Fruit fly (Drosophila melanogaster): Measurements from ENCODE around the gene Reph.
A peak's percentile ranks its signal among the peaks of the same experiment; 100 is the strongest.

Gene Reph

dm6 chr2L:3805274-3806196 lies 2.2 kb downstream of the Reph start (continued):
- no peak for TF ChIP-seq CG30020 (tag; optimal IDR thresholded peaks at IDR 0.05)
- TF ChIP-seq ftz-f1 (GFP tag; optimal IDR thresholded peaks at IDR 0.05) = no peak
- no peak for TF ChIP-seq CG18619 (GFP tag; optimal IDR thresholded peaks at IDR 0.05)
- TF ChIP-seq unc-4 (GFP tag; IDR thresholded peaks at IDR 0.05; ENCODE audit: partially characterized antibody) = no peak
- TF ChIP-seq CG11560 (tag; IDR thresholded peaks at IDR 0.05) = no peak
- peak; percentile 68; the same call in 1 of the 3 replicates for TF ChIP-seq CG2199 (GFP tag; IDR thresholded peaks at IDR 0.05)
- TF ChIP-seq hth (optimal IDR thresholded peaks at IDR 0.05) = no peak
- no peak for TF ChIP-seq odd (GFP tag; optimal IDR thresholded peaks at IDR 0.05)
- TF ChIP-seq CG9727 (GFP tag; optimal IDR thresholded peaks at IDR 0.05) = peak; percentile 71
- TF ChIP-seq CG7357 (GFP tag; IDR thresholded peaks at IDR 0.05) = no peak
- TF ChIP-seq D19B (GFP tag; optimal IDR thresholded peaks at IDR 0.05) = no peak
- TF ChIP-seq CG18476 (GFP tag; optimal IDR thresholded peaks at IDR 0.05) = no peak
- TF ChIP-seq gsb (GFP tag; IDR thresholded peaks at IDR 0.05) = no peak
- no peak for TF ChIP-seq pzg (GFP tag; optimal IDR thresholded peaks at IDR 0.05)
- TF ChIP-seq CG10565 (GFP tag; optimal IDR thresholded peaks at IDR 0.05) = no peak
- TF ChIP-seq oc (tag; optimal IDR thresholded peaks at IDR 0.05) = no peak
- no peak for TF ChIP-seq cato (GFP tag; optimal IDR thresholded peaks at IDR 0.05; ENCODE audit: borderline replicate concordance)
- TF ChIP-seq Camta (GFP tag; optimal IDR thresholded peaks at IDR 0.05) = no peak
- peak; percentile 49 for TF ChIP-seq ara (GFP tag; IDR thresholded peaks at IDR 0.05)
- TF ChIP-seq psq (GFP tag; optimal IDR thresholded peaks at IDR 0.05) = no peak
- TF ChIP-seq sc (optimal IDR thresholded peaks at IDR 0.05) = no peak
- no peak for TF ChIP-seq sc (GFP tag; optimal IDR thresholded peaks at IDR 0.05)
- no peak; the same call in 1 of the 2 replicates for TF ChIP-seq CG4730 (GFP tag; IDR thresholded peaks at IDR 0.05)
- no peak for TF ChIP-seq Side (GFP tag; optimal IDR thresholded peaks at IDR 0.05)
- no peak for TF ChIP-seq CG18764 (GFP tag; optimal IDR thresholded peaks at IDR 0.05)
- no peak for TF ChIP-seq CG11398 (GFP tag; optimal IDR thresholded peaks at IDR 0.05)
- TF ChIP-seq lmd (GFP tag; IDR thresholded peaks at IDR 0.05) = no peak
- no peak for TF ChIP-seq corto (GFP tag; optimal IDR thresholded peaks at IDR 0.05)
- TF ChIP-seq vvl (GFP tag; IDR thresholded peaks at IDR 0.05) = peak; percentile 31; the same call in 1 of the 2 replicates
- TF ChIP-seq inv (GFP tag; IDR thresholded peaks at IDR 0.05; ENCODE audit: partially characterized antibody) = 0 out of 2 replicates have a peak, but pooled peaks have one; percentile 27
- TF ChIP-seq CG6654 (GFP tag; optimal IDR thresholded peaks at IDR 0.05) = no peak
- TF ChIP-seq Hr3 (GFP tag; optimal IDR thresholded peaks at IDR 0.05) = no peak
- TF ChIP-seq CG12744 (GFP tag; optimal IDR thresholded peaks at IDR 0.05) = no peak
- no peak for TF ChIP-seq CG2116 (GFP tag; optimal IDR thresholded peaks at IDR 0.05)
- TF ChIP-seq dmrt99B (tag; optimal IDR thresholded peaks at IDR 0.05) = peak; percentile 46
- TF ChIP-seq CG6689 (GFP tag; IDR thresholded peaks at IDR 0.05) = peak; percentile 4; the same call in 1 of the 2 replicates
- no peak for TF ChIP-seq CG4282 (GFP tag; optimal IDR thresholded peaks at IDR 0.05)
- no peak for TF ChIP-seq CG10654 (GFP tag; optimal IDR thresholded peaks at IDR 0.05)
- TF ChIP-seq dimm (GFP tag; IDR thresholded peaks at IDR 0.05) = no peak
- peak; percentile 14 for TF ChIP-seq Asciz (GFP tag; optimal IDR thresholded peaks at IDR 0.05)
- TF ChIP-seq gcm2 (GFP tag; optimal IDR thresholded peaks at IDR 0.05) = no peak
- no peak; the same call in 1 of the 2 replicates for TF ChIP-seq esg (GFP tag; conservative IDR thresholded peaks at IDR 0.05)
- TF ChIP-seq CG7372 (GFP tag; IDR thresholded peaks at IDR 0.05) = no peak
- TF ChIP-seq Gsc (GFP tag; IDR thresholded peaks at IDR 0.05) = no peak
- no peak for TF ChIP-seq gt (GFP tag; IDR thresholded peaks at IDR 0.05)
- peak; percentile 38 for TF ChIP-seq CG10366 (GFP tag; IDR thresholded peaks at IDR 0.05)
- TF ChIP-seq wdn (GFP tag; IDR thresholded peaks at IDR 0.05) = no peak
- TF ChIP-seq btn (GFP tag; optimal IDR thresholded peaks at IDR 0.05) = no peak
- no peak for TF ChIP-seq dati (GFP tag; IDR thresholded peaks at IDR 0.05)
- TF ChIP-seq Atf-2 (GFP tag; optimal IDR thresholded peaks at IDR 0.05) = no peak
- TF ChIP-seq en (GFP tag; optimal IDR thresholded peaks at IDR 0.05) = no peak
